Fruit fly (Drosophila melanogaster) whole organism, pupa: Measurements from ENCODE around the gene eIF1.
A peak's percentile ranks its signal among the peaks of the same experiment; 100 is the strongest.

ENCODE experiments used
- CG32121 ChIP-seq: fragments of 200-800 bp; sonication (Bioruptor generic); IDR thresholded peaks from 2 replicates; pipeline ENCODE4 v1.3.6; 2022; ENCODE audit warnings: missing biosample characterization, missing genetic modification characterization
- Pif1A ChIP-seq: fragments of 200-800 bp; sonication (Bioruptor generic); optimal IDR thresholded peaks from 3 replicates; lab custom pipeline; 2016; ENCODE audit warnings: missing biosample characterization, missing genetic modification characterization

DNA sequence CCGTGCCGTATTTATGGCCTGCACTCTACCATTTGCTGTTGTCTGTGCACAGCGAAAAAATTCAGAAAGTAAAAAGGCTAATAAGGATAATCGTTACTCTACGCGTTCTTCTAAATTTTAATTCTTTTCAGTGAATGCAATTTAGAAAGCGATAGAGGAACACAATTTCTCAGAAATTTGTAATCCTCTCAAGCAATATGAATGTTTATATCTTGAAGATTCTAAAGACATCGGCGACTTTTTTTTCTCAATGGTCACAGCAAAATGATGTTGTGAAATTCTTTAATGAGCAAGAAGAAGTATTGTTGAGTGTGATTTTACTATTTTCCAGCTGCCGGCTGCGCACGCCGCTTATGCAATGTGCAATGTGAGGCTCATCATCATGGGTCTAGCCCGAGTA lies 29.7 kb downstream of the eIF1 start:
- TF ChIP-seq CG32121 (GFP tag; lab: Robert Waterston, UW) = peak; percentile 32; the same call in 1 of the 2 replicates
- peak; percentile 37 for TF ChIP-seq Pif1A (GFP tag; lab: Kevin White, UChicago)
